Worm (Caenorhabditis elegans) whole organism, L4/young adult: Measurements from ENCODE around the gene F35G2.3.

Experiments
- W03F9.2 ChIP-seq: fragments of 150-350 bp; optimal IDR thresholded peaks from 2 replicates; lab custom pipeline; 2014; ENCODE audit warnings: missing biosample characterization, missing genetic modification characterization
- dao-5 ChIP-seq: sonication (generic microtip); optimal IDR thresholded peaks from 2 replicates; lab custom pipeline; 2016; ENCODE audit warnings: missing genotype, missing genetic modification characterization, moderate library complexity, missing compliant biosample characterization
- him-1 ChIP-seq: sonication (generic microtip); optimal IDR thresholded peaks from 2 replicates; lab custom pipeline; 2016; ENCODE audit warnings: missing genotype, missing genetic modification reagents, missing genetic modification characterization, missing compliant biosample characterization

The F35G2.3 gene

ce11 chrIV:12200812-12201211 is 8.6 kb upstream of the F35G2.3 start:
- no peak for TF ChIP-seq dao-5 (tag; lab: Kevin White, UChicago)

ce11 chrIV:12202000-12202399 is 7.4 kb upstream of the F35G2.3 start:
- TF ChIP-seq W03F9.2 = no peak
- TF ChIP-seq dao-5 (tag; lab: Kevin White, UChicago) = no peak
- no peak for TF ChIP-seq him-1 (tag; lab: Kevin White, UChicago)

DNA sequence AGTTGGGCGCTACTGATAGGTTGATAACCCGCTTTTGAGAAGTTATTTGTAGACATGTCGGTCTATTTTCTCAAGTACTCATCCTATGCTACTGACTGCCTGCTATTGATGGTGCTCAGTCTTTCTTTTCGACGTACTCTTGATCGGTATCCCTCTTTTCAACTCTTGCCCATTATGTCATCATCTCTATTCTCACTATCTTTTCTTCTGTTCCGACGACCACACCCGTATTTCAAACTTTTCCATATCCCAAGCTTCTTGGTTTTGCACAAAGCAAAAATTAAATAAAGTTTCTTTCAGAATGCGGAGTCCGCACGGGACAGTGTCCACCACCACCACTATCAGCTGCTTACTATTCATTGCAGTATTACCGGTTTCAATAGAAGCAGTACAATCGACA is 6.5 kb upstream of the F35G2.3 start, which contains the start of gene F35G2.1:
F35G2.1 (plus strand) TSS at position 301 of the 400 bp plus-strand sequence.
- TF ChIP-seq dao-5 (tag; lab: Kevin White, UChicago) (no peak), him-1 (tag; lab: Kevin White, UChicago) (no peak), W03F9.2 (no peak)

- TF ChIP-seq him-1 (tag; lab: Kevin White, UChicago) = no peak
- TF ChIP-seq dao-5 (tag; lab: Kevin White, UChicago) = no peak
These were observed 5.5 kb upstream of the F35G2.3 start for ce11 chrIV:12203968-12204367.

- TF ChIP-seq dao-5 (tag; lab: Kevin White, UChicago) (no peak), W03F9.2 (no peak), him-1 (tag; lab: Kevin White, UChicago) (no peak)
These were observed 2.0 kb upstream of the F35G2.3 start for ce11 chrIV:12207454-12207853.

ce11 chrIV:12207873-12208272 is 1.6 kb upstream of the F35G2.3 start:
- TF ChIP-seq W03F9.2 (no peak), him-1 (tag; lab: Kevin White, UChicago) (no peak), dao-5 (tag; lab: Kevin White, UChicago) (no peak)

DNA sequence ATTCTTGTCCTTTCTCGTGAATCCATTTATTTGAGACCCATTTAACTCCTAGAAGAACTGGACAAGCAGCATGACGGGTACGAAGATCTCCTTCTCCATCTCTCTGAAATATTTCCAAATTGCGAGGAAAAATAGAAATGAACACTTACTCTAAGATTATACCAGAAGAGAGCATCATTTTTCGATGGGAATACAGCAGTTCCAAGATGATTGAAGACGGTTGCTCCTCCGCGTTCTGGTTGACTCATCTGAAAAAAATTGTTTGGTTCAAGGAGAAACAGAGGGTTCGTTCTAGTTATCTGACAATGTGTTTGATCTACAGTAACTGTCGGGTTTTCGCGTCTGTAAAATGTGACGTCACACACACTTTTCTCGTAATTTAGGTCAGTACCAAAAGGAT is 1.9 kb downstream of the F35G2.3 start:
- TF ChIP-seq dao-5 (tag; lab: Kevin White, UChicago) (no peak), him-1 (tag; lab: Kevin White, UChicago) (no peak), W03F9.2 (no peak)

DNA sequence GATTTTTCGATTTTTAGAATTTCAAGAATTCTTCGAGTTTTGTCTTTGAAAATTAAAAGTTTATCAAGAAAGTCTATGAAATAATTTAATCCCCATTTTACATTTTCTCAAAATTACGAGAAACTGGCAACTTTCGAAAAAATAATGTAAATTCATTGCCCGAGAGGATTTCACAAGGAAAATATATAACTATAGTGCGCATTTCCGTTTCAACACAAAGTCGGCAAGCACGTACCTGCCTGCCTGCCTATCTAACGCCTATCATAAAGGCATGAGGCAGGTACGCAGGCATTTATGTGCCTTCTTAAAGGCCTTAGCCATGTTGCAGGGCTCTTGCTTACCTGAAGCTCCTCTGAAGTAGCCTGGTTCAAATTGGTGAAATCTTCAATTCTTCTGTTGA is 3.4 kb downstream of the F35G2.3 start:
- TF ChIP-seq W03F9.2 = no peak
- TF ChIP-seq dao-5 (tag; lab: Kevin White, UChicago) = no peak
- TF ChIP-seq him-1 (tag; lab: Kevin White, UChicago) = no peak

DNA sequence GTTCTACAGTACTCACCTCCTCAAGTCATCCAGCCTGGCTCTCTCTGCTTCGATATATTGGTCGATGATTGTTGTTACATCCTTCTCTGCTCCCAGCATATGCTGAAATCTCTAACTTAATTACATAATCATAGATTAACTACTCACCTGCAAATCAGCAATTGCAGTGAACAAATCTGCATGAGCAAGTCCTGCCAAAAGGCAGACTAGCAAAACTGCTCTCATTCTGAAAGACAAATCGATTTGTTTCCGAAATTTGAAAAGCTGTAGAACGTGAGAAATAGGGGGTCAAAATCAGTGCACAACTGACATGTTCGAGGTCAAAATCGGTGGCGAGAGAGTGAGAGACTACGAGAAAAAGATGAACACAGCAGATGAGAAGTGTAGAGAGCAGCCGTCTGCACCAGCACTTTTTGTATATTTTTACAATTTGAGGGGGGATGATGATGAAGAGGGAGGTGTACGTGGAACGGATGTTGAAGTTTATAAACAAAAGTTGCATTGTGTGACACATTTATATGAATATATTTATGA is 6.4 kb downstream of the F35G2.3 start, which contains the start of gene phy-2:
phy-2 (minus strand) TSS at position 226 of the 534 bp plus-strand sequence.
- TF ChIP-seq dao-5 (tag; lab: Kevin White, UChicago) (no peak), W03F9.2 (no peak), him-1 (tag; lab: Kevin White, UChicago) (no peak)

- TF ChIP-seq W03F9.2 (no peak), him-1 (tag; lab: Kevin White, UChicago) (no peak), dao-5 (tag; lab: Kevin White, UChicago) (no peak)
These were observed 7.7 kb downstream of the F35G2.3 start for ce11 chrIV:12217142-12217541.

DNA sequence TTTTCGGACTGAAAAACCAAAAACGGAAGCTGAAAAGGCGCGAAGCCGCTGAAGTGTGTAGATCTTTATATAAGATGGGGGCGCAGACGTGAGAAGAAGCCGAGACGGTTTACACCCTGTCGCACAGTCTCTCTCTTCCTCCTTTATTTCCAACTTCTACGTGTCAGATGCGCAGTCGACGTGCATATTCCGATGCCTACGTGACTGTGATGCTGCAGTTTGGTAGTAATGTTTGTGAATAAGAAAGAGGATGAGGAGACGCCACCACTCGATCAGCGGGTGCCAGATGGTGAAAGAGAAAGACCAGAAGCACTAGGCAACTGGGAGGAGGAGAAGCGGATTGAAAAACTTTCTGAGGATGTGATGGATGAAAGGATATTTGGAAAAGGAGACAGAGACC is 8.8 kb downstream of the F35G2.3 start:
- TF ChIP-seq dao-5 (tag; lab: Kevin White, UChicago) (no peak), W03F9.2 (no peak), him-1 (tag; lab: Kevin White, UChicago) (no peak)

DNA sequence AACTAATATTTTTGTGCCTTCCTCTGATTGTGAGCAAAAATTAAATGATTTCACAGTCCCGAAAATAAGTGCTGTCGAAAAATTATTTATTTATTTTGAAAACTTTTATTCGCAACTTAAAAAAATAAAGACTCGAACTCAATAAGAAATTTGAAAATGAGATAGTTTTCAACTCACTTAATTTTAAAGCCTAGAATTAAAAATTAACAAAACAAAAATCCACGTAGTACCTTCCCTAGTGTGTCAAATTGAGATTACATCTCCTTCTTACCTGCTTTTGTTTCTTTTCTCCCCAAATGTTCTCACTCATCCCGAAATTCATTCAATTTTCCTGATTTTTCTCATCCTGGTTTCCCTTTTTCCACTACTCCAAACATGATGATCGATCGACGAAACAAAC is 9.9 kb downstream of the F35G2.3 start, which contains the start of gene F35G2.5:
F35G2.5 (plus strand) TSS at position 301 of the 400 bp plus-strand sequence.
- no peak for TF ChIP-seq W03F9.2
- TF ChIP-seq him-1 (tag; lab: Kevin White, UChicago) = no peak
- TF ChIP-seq dao-5 (tag; lab: Kevin White, UChicago) = no peak

DNA sequence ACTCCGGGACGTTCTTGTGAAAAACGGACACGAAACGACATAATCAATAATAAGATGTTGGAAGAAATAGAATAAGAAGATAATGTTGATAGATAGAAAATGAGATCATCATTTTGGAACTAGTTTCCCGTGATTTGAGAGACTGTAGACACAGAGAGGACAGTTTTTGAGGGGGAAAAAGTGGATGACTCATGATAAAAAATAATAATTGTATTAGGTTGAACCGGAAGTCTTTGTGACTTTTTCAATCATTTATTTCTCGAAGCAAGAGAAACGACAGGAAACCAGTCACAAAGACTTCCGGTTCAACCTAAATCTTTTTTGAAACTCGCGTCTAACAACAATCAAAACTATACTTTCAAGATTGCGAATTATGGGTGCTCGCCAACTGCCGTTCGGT is 17.6 kb downstream of the F35G2.3 start, which contains the start of gene mlt-3:
mlt-3 (minus strand) TSS at position 101 of the 400 bp plus-strand sequence.
- TF ChIP-seq W03F9.2 = no peak
- TF ChIP-seq dao-5 (tag; lab: Kevin White, UChicago) = no peak
- TF ChIP-seq him-1 (tag; lab: Kevin White, UChicago) = no peak

DNA sequence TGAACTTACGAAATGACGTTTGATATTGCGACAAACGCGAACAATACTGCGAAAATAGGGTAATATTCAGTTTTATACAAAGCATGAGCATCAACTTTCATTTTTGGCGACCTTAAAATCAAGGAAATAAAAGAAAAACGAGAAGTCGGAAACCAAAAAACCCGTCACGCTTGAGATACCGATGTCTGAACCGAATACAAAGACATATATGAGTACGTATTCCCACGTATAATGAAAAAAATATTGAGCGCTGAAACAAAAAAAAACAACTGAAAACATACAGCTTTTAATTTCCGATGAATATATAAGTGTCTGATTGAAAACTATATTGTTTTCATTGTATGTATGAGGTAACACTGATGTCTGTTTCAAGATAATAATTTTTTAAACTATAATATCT is 20.3 kb downstream of the F35G2.3 start, which contains the start of gene sre-18:
sre-18 (minus strand) TSS at position 101 of the 400 bp plus-strand sequence.
- no peak for TF ChIP-seq him-1 (tag; lab: Kevin White, UChicago)
- no peak for TF ChIP-seq dao-5 (tag; lab: Kevin White, UChicago)
- no peak for TF ChIP-seq W03F9.2

ce11 chrIV:12236011-12236410 is 26.6 kb downstream of the F35G2.3 start, which contains the start of gene sre-16:
TSS of gene sre-16 (minus strand) at chrIV:12236111.
- TF ChIP-seq him-1 (tag; lab: Kevin White, UChicago) (no peak), W03F9.2 (no peak), dao-5 (tag; lab: Kevin White, UChicago) (no peak)
